Worm (Caenorhabditis elegans) whole organism, young adult: ENCODE measurements around the gene pitr-3.

Experiments used
- K11D2.4 ChIP-seq: fragments of 200-800 bp; sonication (Bioruptor generic); IDR thresholded peaks from 2 replicates; pipeline ENCODE4 v1.3.6; 2022; ENCODE audit warnings: missing genetic modification reagents, missing genetic modification characterization, missing compliant biosample characterization
- him-1 ChIP-seq: sonication (generic microtip); optimal IDR thresholded peaks from 2 replicates; lab custom pipeline; 2016; ENCODE audit warnings: missing genotype, missing genetic modification reagents, missing genetic modification characterization, missing compliant biosample characterization
- hsf-1 ChIP-seq: fragments of 200-800 bp; sonication (Bioruptor generic); IDR thresholded peaks from 2 replicates; pipeline ENCODE4 v1.3.6; 2022; ENCODE audit warnings: missing genetic modification reagents, missing genetic modification characterization, missing compliant biosample characterization
- nfya-1 ChIP-seq: sonication (generic microtip); optimal IDR thresholded peaks from 2 replicates; lab custom pipeline; 2017; ENCODE audit warnings: antibody characterized with exemption, missing compliant biosample characterization, missing genetic modification characterization, borderline replicate concordance; ENCODE audit not compliant: insufficient read depth

- no peak for TF ChIP-seq hsf-1 (GFP tag; lab: Robert Waterston, UW)
- no peak for TF ChIP-seq nfya-1 (tag; lab: Kevin White, UChicago)
- TF ChIP-seq K11D2.4, result no peak
- no peak for TF ChIP-seq him-1 (tag; lab: Kevin White, UChicago)
Measured at ce11 chrV:9181669-9182250, 40.6 kb upstream of the pitr-3 start, which contains the start of gene ptr-1.
